Worm (Caenorhabditis elegans) whole organism, late embryonic: ENCODE measurements around the gene C24H10.3.

ENCODE experiments used
- ceh-14 ChIP-seq: sonication (generic microtip); optimal IDR thresholded peaks from 2 replicates; lab custom pipeline; 2016; ENCODE audit warnings: missing genotype, missing genetic modification characterization, missing compliant biosample characterization
- hlh-30 ChIP-seq: sonication (generic microtip); optimal IDR thresholded peaks from 2 replicates; lab custom pipeline; 2017; ENCODE audit warnings: antibody characterized with exemption, missing genetic modification characterization, missing compliant biosample characterization; ENCODE audit not compliant: insufficient read depth
- hlh-6 ChIP-seq: sonication (generic microtip); optimal IDR thresholded peaks from 2 replicates; lab custom pipeline; 2016; ENCODE audit warnings: missing genotype, missing genetic modification characterization, missing compliant biosample characterization
- tbx-2 ChIP-seq: sonication (generic microtip); optimal IDR thresholded peaks from 2 replicates; lab custom pipeline; 2016; ENCODE audit warnings: missing genetic modification characterization, missing compliant biosample characterization

DNA sequence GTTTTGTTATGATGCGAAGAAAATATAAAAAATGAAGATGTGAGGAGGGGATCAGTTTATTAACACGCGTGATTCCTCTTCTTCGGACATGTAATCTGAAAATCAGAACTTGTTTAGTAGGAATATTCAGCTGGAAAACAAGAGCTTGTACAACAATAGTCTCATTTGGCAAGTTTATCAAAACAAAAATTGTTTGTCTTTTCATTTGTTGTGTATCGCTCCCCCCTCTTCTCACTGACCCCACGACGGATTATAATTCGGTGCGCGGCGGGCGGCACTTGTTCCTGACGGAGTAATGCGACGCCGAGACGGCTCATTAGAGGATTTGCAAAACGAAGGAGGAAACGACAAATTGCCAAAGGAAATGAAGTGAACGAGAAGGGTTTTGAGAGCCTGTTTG lies 27.0 kb upstream of the C24H10.3 start, which contains the start of gene ZC449.4:
- TF ChIP-seq tbx-2 (tag; lab: Kevin White, UChicago) (no peak), ceh-14 (tag; lab: Kevin White, UChicago) (no peak), hlh-6 (tag; lab: Kevin White, UChicago) (no peak), hlh-30 (tag; lab: Kevin White, UChicago) (no peak)
